Worm (Caenorhabditis elegans): Measurements from ENCODE around the gene T04B8.5.

The T04B8.5 gene

DNA sequence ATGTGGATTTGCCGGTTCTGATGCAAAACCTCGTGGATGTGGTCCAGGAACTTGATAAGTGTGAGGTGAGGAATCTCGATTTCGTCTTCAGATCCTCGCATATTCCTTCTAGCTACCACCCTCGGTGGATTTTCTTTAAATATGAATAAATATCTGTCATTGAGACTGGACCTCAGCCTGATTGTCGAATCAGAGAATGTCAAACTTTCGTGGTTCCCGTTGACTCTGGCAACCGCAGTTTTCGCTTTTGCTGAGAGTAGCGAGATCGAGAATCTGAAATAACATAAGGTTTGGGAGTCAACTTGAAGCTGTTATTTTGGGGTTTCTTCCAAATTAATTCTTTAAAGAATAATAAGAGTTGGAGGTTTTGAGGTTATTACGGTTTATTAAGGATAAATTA is 41.7 kb downstream of the T04B8.5 start, which contains the start of gene fbxb-14:
Gene fbxb-14 (minus strand): TSS at position 101 of the 400 bp plus-strand sequence.
- TF ChIP-seq hnd-1 (tag; optimal IDR thresholded peaks at IDR 0.05): no peak
- no peak for TF ChIP-seq ets-7 (tag; optimal IDR thresholded peaks at IDR 0.05)
- TF ChIP-seq hmg-4 (GFP tag; optimal IDR thresholded peaks at IDR 0.05): no peak
- no peak for TF ChIP-seq sea-1 (GFP tag; conservative IDR thresholded peaks at IDR 0.05)
- TF ChIP-seq ceh-36 (tag; optimal IDR thresholded peaks at IDR 0.05): no peak
- no peak for TF ChIP-seq ama-1 (optimal IDR thresholded peaks at IDR 0.05)
- TF ChIP-seq B0310.2 (tag; optimal IDR thresholded peaks at IDR 0.05): no peak
- TF ChIP-seq tra-4 (tag; optimal IDR thresholded peaks at IDR 0.05): no peak
- TF ChIP-seq tbx-37 (GFP tag; conservative IDR thresholded peaks at IDR 0.05): no peak
- TF ChIP-seq hmbx-1 (tag; optimal IDR thresholded peaks at IDR 0.05): no peak
- no peak for TF ChIP-seq F13C5.2 (tag; optimal IDR thresholded peaks at IDR 0.05)

- no peak for TF ChIP-seq flt-1 (GFP tag; IDR thresholded peaks at IDR 0.05)
- no peak for TF ChIP-seq hmg-4 (GFP tag; optimal IDR thresholded peaks at IDR 0.05)
- no peak for TF ChIP-seq hnd-1 (tag; optimal IDR thresholded peaks at IDR 0.05)
- TF ChIP-seq aly-1 (tag; optimal IDR thresholded peaks at IDR 0.05): no peak
- no peak for TF ChIP-seq ama-1 (optimal IDR thresholded peaks at IDR 0.05)
- TF ChIP-seq hmbx-1 (tag; optimal IDR thresholded peaks at IDR 0.05): no peak
- TF ChIP-seq scrt-1 (GFP tag; IDR thresholded peaks at IDR 0.05): no peak
- no peak for TF ChIP-seq F13C5.2 (tag; optimal IDR thresholded peaks at IDR 0.05)
- no peak for TF ChIP-seq sea-1 (GFP tag; conservative IDR thresholded peaks at IDR 0.05)
Observed at ce11 chrII:581983-582382, 42.4 kb downstream of the T04B8.5 start.

ce11 chrII:580189-580643 is 44.1 kb downstream of the T04B8.5 start, which contains the start of the genes cdc-37 and W08F4.3:
TSS of gene cdc-37 (minus strand) at chrII:580593.
TSS of gene W08F4.3 (plus strand) at chrII:580602.
- TF ChIP-seq ceh-13 (GFP tag; optimal IDR thresholded peaks at IDR 0.05) (no peak), F13C5.2 (tag; optimal IDR thresholded peaks at IDR 0.05) (no peak), hmg-4 (GFP tag; optimal IDR thresholded peaks at IDR 0.05) (no peak), tra-4 (tag; optimal IDR thresholded peaks at IDR 0.05) (no peak), sea-1 (GFP tag; conservative IDR thresholded peaks at IDR 0.05) (no peak), aly-1 (tag; optimal IDR thresholded peaks at IDR 0.05) (no peak), hmbx-1 (tag; optimal IDR thresholded peaks at IDR 0.05) (no peak), tbx-11 (GFP tag; IDR thresholded peaks at IDR 0.05) (no peak), scrt-1 (GFP tag; IDR thresholded peaks at IDR 0.05) (no peak), ets-7 (tag; optimal IDR thresholded peaks at IDR 0.05) (no peak), flt-1 (GFP tag; IDR thresholded peaks at IDR 0.05) (no peak), ceh-36 (tag; optimal IDR thresholded peaks at IDR 0.05) (no peak), B0310.2 (tag; optimal IDR thresholded peaks at IDR 0.05) (no peak), tbx-37 (GFP tag; conservative IDR thresholded peaks at IDR 0.05) (no peak), pes-1 (GFP tag; IDR thresholded peaks at IDR 0.05) (no peak), hnd-1 (tag; optimal IDR thresholded peaks at IDR 0.05) (no peak), ama-1 (optimal IDR thresholded peaks at IDR 0.05) (no peak)

ce11 chrII:578803-579202 is 45.5 kb downstream of the T04B8.5 start:
- TF ChIP-seq tbx-37 (GFP tag; conservative IDR thresholded peaks at IDR 0.05) (no peak), tra-4 (tag; optimal IDR thresholded peaks at IDR 0.05) (no peak), sea-1 (GFP tag; conservative IDR thresholded peaks at IDR 0.05) (no peak), B0310.2 (tag; optimal IDR thresholded peaks at IDR 0.05) (no peak), hmbx-1 (tag; optimal IDR thresholded peaks at IDR 0.05) (no peak), ets-7 (tag; optimal IDR thresholded peaks at IDR 0.05) (no peak), scrt-1 (GFP tag; IDR thresholded peaks at IDR 0.05) (no peak)

DNA sequence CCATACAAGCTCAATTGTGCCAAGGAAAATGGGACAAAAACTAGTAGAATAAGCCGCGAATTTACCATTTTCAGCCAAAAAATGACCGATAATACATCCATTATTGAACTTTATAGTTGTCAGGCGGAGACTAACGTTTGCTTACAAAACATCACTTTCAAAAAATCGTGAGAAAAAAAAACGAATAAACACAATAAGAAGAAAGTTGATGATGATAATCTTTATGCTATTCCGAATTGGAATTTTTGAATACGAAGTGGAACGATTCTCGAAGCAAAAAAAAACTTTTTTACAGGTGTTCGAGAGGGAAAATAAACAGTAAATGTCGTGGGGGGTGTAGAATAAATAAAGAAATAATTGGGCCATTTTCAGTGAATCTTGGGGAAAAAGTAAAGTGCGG is 46.7 kb downstream of the T04B8.5 start, which contains the start of gene W08F4.7:
Gene W08F4.7 (minus strand): TSS at position 101 of the 400 bp plus-strand sequence.
- TF ChIP-seq F13C5.2 (tag; optimal IDR thresholded peaks at IDR 0.05) (no peak), ets-7 (tag; optimal IDR thresholded peaks at IDR 0.05) (no peak), pes-1 (GFP tag; IDR thresholded peaks at IDR 0.05) (no peak), scrt-1 (GFP tag; IDR thresholded peaks at IDR 0.05) (no peak), flt-1 (GFP tag; IDR thresholded peaks at IDR 0.05) (no peak), tbx-11 (GFP tag; IDR thresholded peaks at IDR 0.05) (no peak), aly-1 (tag; optimal IDR thresholded peaks at IDR 0.05) (no peak), ama-1 (optimal IDR thresholded peaks at IDR 0.05) (no peak)

ce11 chrII:574064-574463 is 50.3 kb downstream of the T04B8.5 start:
- TF ChIP-seq B0310.2 (tag; optimal IDR thresholded peaks at IDR 0.05) (no peak), ets-7 (tag; optimal IDR thresholded peaks at IDR 0.05) (no peak), hnd-1 (tag; optimal IDR thresholded peaks at IDR 0.05) (no peak), ceh-36 (tag; optimal IDR thresholded peaks at IDR 0.05) (no peak), tbx-11 (GFP tag; IDR thresholded peaks at IDR 0.05) (no peak)

DNA sequence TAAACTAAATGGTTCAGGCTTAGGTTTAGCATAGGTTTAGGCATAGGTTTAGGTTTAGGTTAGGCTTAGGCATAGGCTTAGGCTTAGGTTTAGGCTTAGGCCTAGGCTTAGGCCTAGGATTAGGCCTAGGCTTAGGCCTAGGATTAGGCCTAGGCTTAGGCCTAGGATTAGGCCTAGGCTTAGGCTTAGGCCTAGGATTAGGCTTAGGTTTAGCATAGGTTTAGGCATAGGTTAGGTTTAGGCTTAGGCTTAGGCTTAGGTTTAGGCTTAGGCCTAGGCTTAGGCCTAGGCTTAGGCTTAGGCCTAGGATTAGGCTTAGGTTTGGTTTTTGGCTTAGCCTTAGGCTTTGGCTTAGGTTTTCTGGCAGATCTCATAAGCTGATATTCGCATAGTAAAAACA is 50.8 kb downstream of the T04B8.5 start:
- TF ChIP-seq pes-1 (GFP tag; IDR thresholded peaks at IDR 0.05) (peak; percentile 37; the same call in 1 of the 2 replicates), ceh-36 (tag; optimal IDR thresholded peaks at IDR 0.05) (peak; percentile 88)

DNA sequence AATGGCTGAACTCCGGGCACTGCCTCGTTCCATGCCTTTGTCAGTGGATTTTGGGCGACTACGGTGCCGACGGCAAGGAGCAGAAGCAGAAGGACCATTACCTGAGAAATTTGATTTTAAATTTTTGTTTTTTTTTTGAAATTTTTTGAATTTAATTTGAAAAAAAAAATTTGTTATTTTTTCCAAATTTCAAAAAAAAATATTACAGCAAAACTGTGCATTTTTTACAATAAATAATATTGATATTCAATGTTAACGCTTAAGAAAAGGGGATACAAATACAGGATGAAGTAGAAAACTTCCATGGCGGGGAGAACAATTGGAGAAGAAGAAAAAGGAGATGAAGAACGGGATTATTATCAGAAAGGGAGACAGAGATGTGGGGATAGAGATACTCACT is 52.3 kb downstream of the T04B8.5 start, which contains the start of gene mlt-8:
Gene mlt-8 (minus strand): TSS at position 101 of the 400 bp plus-strand sequence.
- TF ChIP-seq tra-4 (tag; optimal IDR thresholded peaks at IDR 0.05) (no peak), flt-1 (GFP tag; IDR thresholded peaks at IDR 0.05) (no peak), aly-1 (tag; optimal IDR thresholded peaks at IDR 0.05) (no peak), ceh-13 (GFP tag; optimal IDR thresholded peaks at IDR 0.05) (no peak), tbx-37 (GFP tag; conservative IDR thresholded peaks at IDR 0.05) (no peak), hmbx-1 (tag; optimal IDR thresholded peaks at IDR 0.05) (no peak)

- TF ChIP-seq ets-7 (tag; optimal IDR thresholded peaks at IDR 0.05): no peak
- no peak for TF ChIP-seq F13C5.2 (tag; optimal IDR thresholded peaks at IDR 0.05)
- TF ChIP-seq flt-1 (GFP tag; IDR thresholded peaks at IDR 0.05): no peak
- no peak for TF ChIP-seq B0310.2 (tag; optimal IDR thresholded peaks at IDR 0.05)
- no peak for TF ChIP-seq sea-1 (GFP tag; conservative IDR thresholded peaks at IDR 0.05)
- TF ChIP-seq tbx-37 (GFP tag; conservative IDR thresholded peaks at IDR 0.05): no peak
- no peak for TF ChIP-seq scrt-1 (GFP tag; IDR thresholded peaks at IDR 0.05)
- TF ChIP-seq ama-1 (optimal IDR thresholded peaks at IDR 0.05): no peak
- TF ChIP-seq pes-1 (GFP tag; IDR thresholded peaks at IDR 0.05): no peak
- no peak for TF ChIP-seq ceh-36 (tag; optimal IDR thresholded peaks at IDR 0.05)
- no peak for TF ChIP-seq aly-1 (tag; optimal IDR thresholded peaks at IDR 0.05)
- no peak for TF ChIP-seq ceh-13 (GFP tag; optimal IDR thresholded peaks at IDR 0.05)
- no peak for TF ChIP-seq tbx-11 (GFP tag; IDR thresholded peaks at IDR 0.05)
- no peak for TF ChIP-seq hmg-4 (GFP tag; optimal IDR thresholded peaks at IDR 0.05)
- TF ChIP-seq hmbx-1 (tag; optimal IDR thresholded peaks at IDR 0.05): no peak
- no peak for TF ChIP-seq hnd-1 (tag; optimal IDR thresholded peaks at IDR 0.05)
Observed at ce11 chrII:568776-569175, 55.6 kb downstream of the T04B8.5 start, which contains the start of gene W08F4.5. TSS of gene W08F4.5 (minus strand) at chrII:568876.
